Fruit fly (Drosophila melanogaster): ENCODE measurements around the gene Ufd1.

Gene Ufd1

DNA sequence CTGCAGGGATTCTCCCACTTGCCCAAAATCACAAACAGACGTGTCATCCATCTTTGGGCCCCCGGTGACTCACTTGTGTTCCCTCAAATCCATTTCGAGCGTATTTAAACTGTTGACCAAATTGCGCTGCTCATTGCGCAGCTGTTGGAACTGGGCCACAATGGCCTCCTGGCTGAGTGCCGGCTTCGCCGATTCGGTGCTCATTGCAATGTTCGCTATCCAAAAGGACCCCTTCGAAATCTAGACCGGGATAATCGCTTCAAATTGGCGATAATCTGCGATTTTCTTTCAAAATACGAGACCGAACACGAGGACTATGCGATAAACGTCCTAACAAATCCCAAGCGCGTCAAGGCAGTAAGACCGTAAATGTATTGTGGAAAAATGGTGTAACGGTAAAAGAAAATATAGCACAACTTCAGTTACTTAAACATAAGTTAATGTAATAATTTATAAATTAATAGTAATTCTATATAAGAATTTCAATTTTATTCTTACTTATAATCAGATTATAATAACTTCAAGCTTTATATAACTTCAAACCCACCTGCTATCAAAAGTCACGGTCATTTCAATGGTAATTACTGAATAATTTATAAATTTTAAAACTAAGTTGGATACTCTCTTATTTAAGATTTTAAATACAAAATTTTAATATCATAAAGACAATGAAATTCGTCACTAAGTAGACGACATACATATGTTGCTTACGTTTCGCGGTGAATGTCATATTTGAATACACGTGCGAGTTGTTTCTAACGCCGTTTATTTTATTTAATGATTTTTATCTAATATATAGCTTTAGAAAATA, 48.8 kb downstream of the Ufd1 start, which contains the start of the genes Pfdn2 and Noc1 (continued):
- no peak for TF ChIP-seq CG34406 (GFP tag; optimal IDR thresholded peaks at IDR 0.05)
- peak; percentile 2 for TF ChIP-seq CG8319 (GFP tag; optimal IDR thresholded peaks at IDR 0.05)

Data from whole organism, prepupa.